Fruit fly (Drosophila melanogaster) whole organism, embryonic: ENCODE data around the gene Set2.

Source experiments
- Ada2b ChIP-seq: fragments of 200-800 bp; sonication (Bioruptor generic); IDR thresholded peaks from 2 replicates; pipeline ENCODE4 v1.3.6; 2022; ENCODE audit warnings: missing biosample characterization, missing genetic modification characterization
- B-H1 ChIP-seq: fragments of 200-800 bp; sonication (Bioruptor generic); IDR thresholded peaks from 3 replicates; pipeline ENCODE4 v1.3.6; 2022; ENCODE audit warnings: missing biosample characterization, missing genetic modification characterization
- Bgb ChIP-seq: fragments of 200-800 bp; sonication (Bioruptor generic); IDR thresholded peaks from 2 replicates; pipeline ENCODE4 v1.3.6; 2022; ENCODE audit warnings: missing biosample characterization, missing genetic modification characterization; ENCODE audit not compliant: partially characterized antibody
- CG10543 ChIP-seq: fragments of 200-800 bp; sonication (Bioruptor generic); optimal IDR thresholded peaks from 3 replicates; lab custom pipeline; 2017; ENCODE audit warnings: missing biosample characterization, mild to moderate bottlenecking, missing genetic modification characterization, moderate library complexity
- CG10979 ChIP-seq: fragments of 200-800 bp; sonication (Bioruptor generic); optimal IDR thresholded peaks from 2 replicates; lab custom pipeline; 2018; ENCODE audit warnings: missing biosample characterization, mild to moderate bottlenecking, missing genetic modification characterization, moderate library complexity
- CG1529 ChIP-seq: fragments of 200-800 bp; sonication (Bioruptor generic); optimal IDR thresholded peaks from 3 replicates; lab custom pipeline; 2018; ENCODE audit warnings: missing biosample characterization, missing genetic modification characterization
- CG16779 ChIP-seq: fragments of 200-800 bp; sonication (Bioruptor generic); IDR thresholded peaks from 2 replicates; pipeline ENCODE4 v1.3.6; 2022; ENCODE audit warnings: missing biosample characterization, missing genetic modification characterization
- CG17359 ChIP-seq: fragments of 200-800 bp; sonication (Bioruptor generic); optimal IDR thresholded peaks from 3 replicates; lab custom pipeline; 2018; ENCODE audit warnings: missing biosample characterization, mild to moderate bottlenecking, missing genetic modification characterization, moderate library complexity
- CG1832 ChIP-seq: fragments of 200-800 bp; sonication (Bioruptor generic); optimal IDR thresholded peaks from 2 replicates; lab custom pipeline; 2017; ENCODE audit warnings: missing biosample characterization, mild to moderate bottlenecking, missing genetic modification characterization, inconsistent platforms
- CG18619 ChIP-seq: fragments of 200-800 bp; sonication (Bioruptor generic); optimal IDR thresholded peaks from 3 replicates; lab custom pipeline; 2017; ENCODE audit warnings: missing biosample characterization, mild to moderate bottlenecking, missing genetic modification characterization
- CG30403 ChIP-seq: fragments of 200-800 bp; sonication (Bioruptor generic); optimal IDR thresholded peaks from 3 replicates; lab custom pipeline; 2016; ENCODE audit warnings: missing biosample characterization, missing genetic modification characterization
- CG31441 ChIP-seq: fragments of 200-800 bp; sonication (Bioruptor generic); IDR thresholded peaks from 2 replicates; pipeline ENCODE4 v1.3.6; 2022; ENCODE audit warnings: missing biosample characterization, missing genetic modification characterization
- CG32772 ChIP-seq: fragments of 200-800 bp; sonication (Bioruptor generic); IDR thresholded peaks from 2 replicates; pipeline ENCODE4 v1.3.6; 2022; ENCODE audit warnings: missing biosample characterization, missing genetic modification characterization
- CG4404 ChIP-seq: fragments of 200-800 bp; sonication (Bioruptor generic); IDR thresholded peaks from 2 replicates; pipeline ENCODE4 v1.3.6; 2022; ENCODE audit warnings: missing biosample characterization, missing genetic modification characterization
- CG4730 ChIP-seq: fragments of 200-800 bp; sonication (Bioruptor generic); IDR thresholded peaks from 2 replicates; pipeline ENCODE4 v1.3.6; 2022; ENCODE audit warnings: missing biosample characterization, missing genetic modification characterization
- CG4820 ChIP-seq: fragments of 200-800 bp; sonication (Bioruptor generic); optimal IDR thresholded peaks from 3 replicates; lab custom pipeline; 2016; ENCODE audit warnings: missing biosample characterization, missing genetic modification characterization
- CG6683 ChIP-seq: fragments of 200-800 bp; sonication (Bioruptor generic); optimal IDR thresholded peaks from 2 replicates; lab custom pipeline; 2017; ENCODE audit warnings: missing biosample characterization, mild to moderate bottlenecking, missing genetic modification characterization, missing genetic modification reagents
- CG7786 ChIP-seq: fragments of 200-800 bp; sonication (Bioruptor generic); optimal IDR thresholded peaks from 2 replicates; lab custom pipeline; 2016; ENCODE audit warnings: missing biosample characterization, missing genetic modification characterization
- CG7963 ChIP-seq: fragments of 200-800 bp; sonication (Bioruptor generic); IDR thresholded peaks from 3 replicates; pipeline ENCODE4 v1.3.6; 2022; ENCODE audit warnings: missing biosample characterization, missing genetic modification characterization; ENCODE audit not compliant: partially characterized antibody
- CG8388 ChIP-seq: fragments of 200-800 bp; sonication (Bioruptor generic); optimal IDR thresholded peaks from 2 replicates; lab custom pipeline; 2019; ENCODE audit warnings: missing biosample characterization, mild to moderate bottlenecking, missing genetic modification characterization, moderate library complexity
- CTCF ChIP-seq: fragments of 200-800 bp; sonication (Bioruptor generic); optimal IDR thresholded peaks from 2 replicates; lab custom pipeline; 2017; ENCODE audit warnings: missing biosample characterization, mild to moderate bottlenecking, missing genetic modification characterization, moderate library complexity
- CoRest ChIP-seq: fragments of 200-800 bp; sonication (Bioruptor generic); optimal IDR thresholded peaks from 3 replicates; lab custom pipeline; 2018; ENCODE audit warnings: missing biosample characterization, mild to moderate bottlenecking, missing genetic modification characterization, moderate library complexity
- ERR ChIP-seq: fragments of 200-800 bp; sonication (Bioruptor generic); optimal IDR thresholded peaks from 2 replicates; lab custom pipeline; 2016; ENCODE audit warnings: missing biosample characterization, missing genetic modification characterization
- Ets65A ChIP-seq: fragments of 200-800 bp; sonication (Bioruptor generic); peaks from one replicate; lab custom pipeline; 2016; ENCODE audit warnings: missing biosample characterization, missing genetic modification characterization
- Fer2 ChIP-seq: fragments of 200-800 bp; sonication (Bioruptor generic); optimal IDR thresholded peaks from 2 replicates; lab custom pipeline; 2018; ENCODE audit warnings: missing biosample characterization, mild to moderate bottlenecking, missing genetic modification characterization, moderate library complexity
- HmgD ChIP-seq: fragments of 200-800 bp; sonication (Bioruptor generic); optimal IDR thresholded peaks from 3 replicates; lab custom pipeline; 2016; ENCODE audit warnings: missing biosample characterization, missing genetic modification characterization
- Hr39 ChIP-seq: fragments of >200 bp; optimal IDR thresholded peaks from 2 replicates; lab custom pipeline; 2017
- Mad ChIP-seq: fragments of 200-800 bp; sonication (Bioruptor generic); optimal IDR thresholded peaks from 2 replicates; lab custom pipeline; 2016; ENCODE audit warnings: missing biosample characterization, missing genetic modification characterization
- Oli ChIP-seq: fragments of 200-800 bp; sonication (Bioruptor generic); optimal IDR thresholded peaks from 2 replicates; lab custom pipeline; 2018; ENCODE audit warnings: missing biosample characterization, mild to moderate bottlenecking, missing genetic modification characterization, moderate library complexity
- Poxn ChIP-seq: fragments of 200-800 bp; sonication (Bioruptor generic); IDR thresholded peaks from 2 replicates; pipeline ENCODE4 v1.3.6; 2022; ENCODE audit warnings: missing biosample characterization, missing genetic modification characterization
- Sox100B ChIP-seq: fragments of 200-800 bp; sonication (Bioruptor generic); optimal IDR thresholded peaks from 3 replicates; lab custom pipeline; 2018; ENCODE audit warnings: missing biosample characterization, mild to moderate bottlenecking, missing genetic modification characterization
- Usf ChIP-seq: fragments of 200-800 bp; sonication (Bioruptor generic); optimal IDR thresholded peaks from 2 replicates; lab custom pipeline; 2017; ENCODE audit warnings: missing genotype, missing biosample characterization, missing genetic modification characterization
- Xrp1 ChIP-seq: fragments of 200-800 bp; sonication (Bioruptor generic); IDR thresholded peaks from 2 replicates; pipeline ENCODE4 v1.3.6; 2022; ENCODE audit warnings: missing biosample characterization, missing genetic modification characterization
- ara ChIP-seq: fragments of 200-800 bp; sonication (Bioruptor generic); IDR thresholded peaks from 2 replicates; pipeline ENCODE4 v1.3.6; 2022; ENCODE audit warnings: missing biosample characterization, missing genetic modification characterization
- da ChIP-seq: fragments of 200-800 bp; sonication (Bioruptor generic); optimal IDR thresholded peaks from 2 replicates; lab custom pipeline; 2016; ENCODE audit warnings: missing biosample characterization, missing genetic modification characterization
- danr ChIP-seq: fragments of 200-800 bp; sonication (Bioruptor generic); IDR thresholded peaks from 2 replicates; pipeline ENCODE4 v1.3.6; 2022; ENCODE audit warnings: missing biosample characterization, missing genetic modification characterization
- eve ChIP-seq, 2 experiments: fragments of >200 bp; optimal IDR thresholded peaks; 2 replicates each; lab custom pipeline; 2017; ENCODE audit warnings: missing biosample characterization in 2 of 2, missing genetic modification characterization in 2 of 2
- eyg ChIP-seq: fragments of 200-800 bp; sonication (Bioruptor generic); optimal IDR thresholded peaks from 3 replicates; lab custom pipeline; 2016; ENCODE audit warnings: missing biosample characterization, missing genetic modification characterization
- fd96Cb ChIP-seq: fragments of 200-800 bp; sonication (Bioruptor generic); optimal IDR thresholded peaks from 2 replicates; lab custom pipeline; 2018; ENCODE audit warnings: missing biosample characterization, mild to moderate bottlenecking, missing genetic modification characterization, moderate library complexity
- ftz-f1 ChIP-seq: fragments of 200-800 bp; sonication (Bioruptor generic); optimal IDR thresholded peaks from 2 replicates; lab custom pipeline; 2016; ENCODE audit warnings: missing biosample characterization, missing genetic modification characterization
- grn ChIP-seq: fragments of 200-800 bp; sonication (Bioruptor generic); optimal IDR thresholded peaks from 3 replicates; lab custom pipeline; 2017; ENCODE audit warnings: missing biosample characterization, missing genetic modification characterization
- hbn ChIP-seq: fragments of 200-800 bp; sonication (Bioruptor generic); IDR thresholded peaks from 2 replicates; pipeline ENCODE4 v1.3.6; 2022; ENCODE audit warnings: missing biosample characterization, missing genetic modification characterization; ENCODE audit not compliant: partially characterized antibody
- jing ChIP-seq: fragments of 200-800 bp; sonication (Bioruptor generic); optimal IDR thresholded peaks from 2 replicates; lab custom pipeline; 2018; ENCODE audit warnings: missing biosample characterization, mild to moderate bottlenecking, missing genetic modification characterization
- ranshi ChIP-seq: fragments of 200-800 bp; sonication (Bioruptor generic); IDR thresholded peaks from 2 replicates; pipeline ENCODE4 v1.3.6; 2022; ENCODE audit warnings: missing biosample characterization, missing genetic modification characterization
- rib ChIP-seq: fragments of 200-800 bp; sonication (Bioruptor generic); IDR thresholded peaks from 2 replicates; pipeline ENCODE4 v1.3.6; 2022; ENCODE audit warnings: missing biosample characterization, missing genetic modification characterization
- sd ChIP-seq: fragments of 200-800 bp; sonication (Bioruptor generic); optimal IDR thresholded peaks from 3 replicates; lab custom pipeline; 2018; ENCODE audit warnings: missing biosample characterization, mild to moderate bottlenecking, missing genetic modification characterization, moderate library complexity
- shn ChIP-seq: fragments of 200-800 bp; sonication (Bioruptor generic); optimal IDR thresholded peaks from 3 replicates; lab custom pipeline; 2016; ENCODE audit warnings: missing biosample characterization, missing genetic modification characterization
- sima ChIP-seq: fragments of 200-800 bp; sonication (Bioruptor generic); optimal IDR thresholded peaks from 2 replicates; lab custom pipeline; 2016; ENCODE audit warnings: missing biosample characterization, missing genetic modification characterization
- sob ChIP-seq: fragments of 200-800 bp; sonication (Bioruptor generic); IDR thresholded peaks from 2 replicates; pipeline ENCODE4 v1.3.6; 2022; ENCODE audit warnings: missing biosample characterization, missing genetic modification characterization
- stc ChIP-seq: fragments of 200-800 bp; sonication (Bioruptor generic); IDR thresholded peaks from 2 replicates; pipeline ENCODE4 v1.3.6; 2022; ENCODE audit warnings: missing biosample characterization, missing genetic modification characterization
- sug ChIP-seq: fragments of 200-800 bp; optimal IDR thresholded peaks from 2 replicates; lab custom pipeline; 2019; ENCODE audit warnings: missing biosample characterization, mild to moderate bottlenecking, missing genetic modification characterization, moderate library complexity
- tgo ChIP-seq: fragments of 200-800 bp; sonication (Bioruptor generic); IDR thresholded peaks from 3 replicates; pipeline ENCODE4 v1.3.6; 2022; ENCODE audit warnings: missing biosample characterization, missing genetic modification characterization
- zf30C ChIP-seq: fragments of 200-800 bp; sonication (Bioruptor generic); optimal IDR thresholded peaks from 3 replicates; lab custom pipeline; 2018; ENCODE audit warnings: missing biosample characterization, mild to moderate bottlenecking, missing genetic modification characterization

Gene Set2

DNA sequence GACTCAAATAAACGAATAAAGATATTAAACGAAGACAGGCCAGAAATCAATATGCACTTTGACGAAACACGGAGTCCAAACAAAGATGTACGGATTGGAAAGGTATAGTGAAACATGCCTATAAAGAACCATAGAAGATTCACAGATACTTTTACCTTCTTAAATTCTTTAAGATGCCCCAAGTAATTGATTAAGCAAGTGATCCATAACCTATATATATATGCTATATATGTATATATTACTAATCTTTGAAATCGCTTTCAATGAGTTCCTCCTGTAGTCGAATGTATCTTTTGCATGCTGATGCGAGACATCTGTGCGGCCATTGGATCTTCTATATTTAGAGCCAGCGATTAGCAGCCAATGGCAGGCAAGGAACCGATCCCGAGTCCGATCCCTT is 44.9 kb upstream of the Set2 start, which contains the start of gene dmrt11E (continued):
- TF ChIP-seq CG10543 (GFP tag; lab: Kevin White, UChicago): no peak
- no peak for TF ChIP-seq CG18619
- TF ChIP-seq CG4404 (GFP tag; lab: Robert Waterston, UW): peak; percentile 62
- TF ChIP-seq CoRest: peak; percentile 72
- no peak for TF ChIP-seq Bgb (GFP tag; lab: Robert Waterston, UW)
- TF ChIP-seq CG16779 (GFP tag; lab: Robert Waterston, UW): no peak
- peak; percentile 49; the same call in 1 of the 2 replicates for TF ChIP-seq ranshi (GFP tag; lab: Robert Waterston, UW)
- no peak for TF ChIP-seq B-H1
- peak; percentile 59 for TF ChIP-seq CG4820
- TF ChIP-seq Xrp1: peak; percentile 87
- TF ChIP-seq CG7786 (GFP tag; lab: Kevin White, UChicago): no peak
- TF ChIP-seq tgo (GFP tag; lab: Robert Waterston, UW): peak; percentile 63
- no peak for TF ChIP-seq CG4730 (GFP tag; lab: Robert Waterston, UW)
- TF ChIP-seq sima: no peak
- peak; percentile 29; the same call in 1 of the 2 replicates for TF ChIP-seq stc (GFP tag; lab: Robert Waterston, UW)
- TF ChIP-seq sug (tag; lab: Kevin White, UChicago): no peak
- no peak for TF ChIP-seq eyg (GFP tag; lab: Kevin White, UChicago)
- peak; percentile 82 for TF ChIP-seq CG10979 (tag; lab: Kevin White, UChicago)
- no peak for TF ChIP-seq HmgD (GFP tag; lab: Kevin White, UChicago)
- TF ChIP-seq Fer2: no peak
- no peak for TF ChIP-seq Ets65A (GFP tag; lab: Kevin White, UChicago)
- TF ChIP-seq ara: peak; percentile 88
- TF ChIP-seq eve (GFP tag; optimal IDR thresholded peaks at IDR 0.05; lab: Kevin White, UChicago): no peak
- TF ChIP-seq jing (GFP tag; lab: Kevin White, UChicago): peak; percentile 44
- TF ChIP-seq sd (tag; lab: Kevin White, UChicago): no peak
- TF ChIP-seq ERR: no peak
- TF ChIP-seq rib (GFP tag; lab: Robert Waterston, UW): no peak
- peak; percentile 56 for TF ChIP-seq CG1529 (GFP tag; lab: Kevin White, UChicago)
- TF ChIP-seq Sox100B: peak; percentile 31
- TF ChIP-seq Oli (tag; lab: Kevin White, UChicago): peak; percentile 60
- TF ChIP-seq CG1832 (GFP tag; lab: Kevin White, UChicago): no peak
- peak; percentile 77 for TF ChIP-seq CG31441 (GFP tag; lab: Robert Waterston, UW)
- TF ChIP-seq Ada2b (GFP tag; lab: Robert Waterston, UW): peak; percentile 58
- no peak for TF ChIP-seq Mad (GFP tag; lab: Kevin White, UChicago)
- TF ChIP-seq CG6683 (GFP tag; lab: Kevin White, UChicago): no peak
- TF ChIP-seq zf30C (GFP tag; lab: Kevin White, UChicago): no peak
- TF ChIP-seq Poxn (GFP tag; lab: Robert Waterston, UW): no peak
- TF ChIP-seq danr (GFP tag; lab: Robert Waterston, UW): peak; percentile 41; the same call in 1 of the 2 replicates
- no peak for TF ChIP-seq ftz-f1
- no peak for TF ChIP-seq CTCF (GFP tag; lab: Kevin White, UChicago)
- peak; percentile 58; the same call in 1 of the 2 replicates for TF ChIP-seq CG32772 (GFP tag; lab: Robert Waterston, UW)
- TF ChIP-seq fd96Cb (tag; lab: Kevin White, UChicago): peak; percentile 77
- no peak for TF ChIP-seq grn
- TF ChIP-seq sob: peak; percentile 45; the same call in 1 of the 2 replicates
- no peak for TF ChIP-seq Hr39 (lab: Kevin White, UChicago)
- TF ChIP-seq CG8388: peak; percentile 71
- peak; percentile 41 for TF ChIP-seq CG30403 (GFP tag; lab: Kevin White, UChicago)
- TF ChIP-seq hbn (GFP tag; lab: Robert Waterston, UW): no peak
- TF ChIP-seq CG7963 (GFP tag; lab: Robert Waterston, UW): no peak
- TF ChIP-seq Usf (GFP tag; lab: Kevin White, UChicago): peak; percentile 22
- TF ChIP-seq CG17359: peak; percentile 71
- TF ChIP-seq da: no peak
- TF ChIP-seq shn: no peak
